Fruit fly (Drosophila melanogaster) whole organism, embryonic: ENCODE measurements around the gene CG6126.

ENCODE experiments used
- Adf1 ChIP-seq: fragments of 200-800 bp; sonication (Bioruptor generic); IDR thresholded peaks from 2 replicates; pipeline ENCODE4 v1.3.6; 2022; ENCODE audit warnings: missing biosample characterization, missing genetic modification characterization
- CG10654 ChIP-seq: fragments of 200-800 bp; sonication (Bioruptor generic); optimal IDR thresholded peaks from 2 replicates; lab custom pipeline; 2016; ENCODE audit warnings: missing biosample characterization, missing genetic modification characterization
- CG12071 ChIP-seq: fragments of 200-800 bp; sonication (Bioruptor generic); optimal IDR thresholded peaks from 3 replicates; lab custom pipeline; 2018; ENCODE audit warnings: missing biosample characterization, mild to moderate bottlenecking, missing genetic modification characterization
- CG12391 ChIP-seq: fragments of 200-800 bp; sonication (Bioruptor generic); optimal IDR thresholded peaks from 3 replicates; lab custom pipeline; 2018; ENCODE audit warnings: missing biosample characterization, mild to moderate bottlenecking, missing genetic modification characterization, moderate library complexity
- CG13296 ChIP-seq: fragments of 200-800 bp; sonication (Bioruptor generic); optimal IDR thresholded peaks from 3 replicates; lab custom pipeline; 2018; ENCODE audit warnings: missing biosample characterization, mild to moderate bottlenecking, missing genetic modification characterization
- CG17802 ChIP-seq: fragments of 200-800 bp; sonication (Bioruptor generic); optimal IDR thresholded peaks from 2 replicates; lab custom pipeline; 2018; ENCODE audit warnings: missing biosample characterization, mild to moderate bottlenecking, missing genetic modification characterization, moderate library complexity
- CG18619 ChIP-seq: fragments of 200-800 bp; sonication (Bioruptor generic); optimal IDR thresholded peaks from 3 replicates; lab custom pipeline; 2017; ENCODE audit warnings: missing biosample characterization, mild to moderate bottlenecking, missing genetic modification characterization
- CG2202 ChIP-seq: fragments of 200-800 bp; sonication (Bioruptor generic); optimal IDR thresholded peaks from 2 replicates; lab custom pipeline; 2018; ENCODE audit warnings: missing biosample characterization, mild to moderate bottlenecking, missing genetic modification characterization
- CG2875 ChIP-seq: fragments of 200-800 bp; sonication (Bioruptor generic); optimal IDR thresholded peaks from 2 replicates; lab custom pipeline; 2017; ENCODE audit warnings: missing biosample characterization, mild to moderate bottlenecking, missing genetic modification characterization, missing genetic modification reagents
- CG4282 ChIP-seq: fragments of 200-800 bp; sonication (Bioruptor generic); optimal IDR thresholded peaks from 2 replicates; lab custom pipeline; 2016; ENCODE audit warnings: missing biosample characterization, missing genetic modification characterization
- CG4730 ChIP-seq: fragments of 200-800 bp; sonication (Bioruptor generic); IDR thresholded peaks from 2 replicates; pipeline ENCODE4 v1.3.6; 2022; ENCODE audit warnings: missing biosample characterization, missing genetic modification characterization
- CG6813 ChIP-seq: fragments of 200-800 bp; sonication (Bioruptor generic); optimal IDR thresholded peaks from 2 replicates; lab custom pipeline; 2017; ENCODE audit warnings: missing biosample characterization, missing genetic modification characterization, mild to moderate bottlenecking, moderate library complexity, missing genetic modification reagents
- CG9932 ChIP-seq: fragments of 200-800 bp; sonication (Bioruptor generic); IDR thresholded peaks from 2 replicates; pipeline ENCODE4 v1.3.6; 2022; ENCODE audit warnings: missing biosample characterization, missing genetic modification characterization
- Dfd ChIP-seq, 2 experiments: fragments of >200 bp; optimal IDR thresholded peaks; 2 replicates each; lab custom pipeline; 2017; ENCODE audit warnings: missing biosample characterization in 2 of 2, missing genetic modification characterization in 2 of 2
- Drgx ChIP-seq: fragments of 200-800 bp; sonication (Bioruptor generic); IDR thresholded peaks from 2 replicates; pipeline ENCODE4 v1.3.6; 2022; ENCODE audit warnings: missing biosample characterization, missing genetic modification characterization
- Eip74EF ChIP-seq, 2 experiments: fragments of 200-800 bp in 1 of 2; fragments of >200 bp in 1 of 2; sonication (Bioruptor generic) in 1 of 2; optimal IDR thresholded peaks; 2 replicates each; lab custom pipeline; 2017 to 2019; ENCODE audit warnings: missing biosample characterization in 2 of 2, missing genetic modification characterization in 2 of 2, mild to moderate bottlenecking in 1 of 2, moderate library complexity in 1 of 2
- Fer1 ChIP-seq: fragments of 200-800 bp; sonication (Bioruptor generic); optimal IDR thresholded peaks from 2 replicates; lab custom pipeline; 2017; ENCODE audit warnings: missing biosample characterization, mild to moderate bottlenecking, missing genetic modification characterization
- Gsc ChIP-seq: fragments of 200-800 bp; sonication (Bioruptor generic); IDR thresholded peaks from 2 replicates; pipeline ENCODE4 v1.3.6; 2022; ENCODE audit warnings: missing biosample characterization, missing genetic modification characterization
- HmgZ ChIP-seq: fragments of 200-800 bp; sonication (Bioruptor generic); optimal IDR thresholded peaks from 2 replicates; lab custom pipeline; 2018; ENCODE audit warnings: missing biosample characterization, mild to moderate bottlenecking, missing genetic modification characterization
- Kr ChIP-seq: fragments of 200-800 bp; sonication (Bioruptor generic); optimal IDR thresholded peaks from 2 replicates; lab custom pipeline; 2017; ENCODE audit warnings: missing biosample characterization, mild to moderate bottlenecking, missing genetic modification characterization
- Lpt ChIP-seq: fragments of >200 bp; optimal IDR thresholded peaks from 2 replicates; lab custom pipeline; 2018; ENCODE audit warnings: missing biosample characterization, missing genetic modification characterization
- Mes4 ChIP-seq: fragments of 200-800 bp; sonication (Bioruptor generic); optimal IDR thresholded peaks from 2 replicates; lab custom pipeline; 2016; ENCODE audit warnings: missing biosample characterization, missing genetic modification characterization
- NfI ChIP-seq: fragments of 200-800 bp; sonication (Bioruptor generic); optimal IDR thresholded peaks from 3 replicates; lab custom pipeline; 2018; ENCODE audit warnings: missing biosample characterization, mild to moderate bottlenecking, missing genetic modification characterization, moderate library complexity
- Ravus ChIP-seq: fragments of 200-800 bp; sonication (Bioruptor generic); IDR thresholded peaks from 2 replicates; pipeline ENCODE4 v1.3.6; 2022; ENCODE audit warnings: missing biosample characterization, missing genetic modification characterization
- Rfx ChIP-seq: fragments of 200-800 bp; sonication (Bioruptor generic); IDR thresholded peaks from 2 replicates; pipeline ENCODE4 v1.3.6; 2022; ENCODE audit warnings: missing biosample characterization, missing genetic modification characterization
- Sox102F ChIP-seq: fragments of 200-800 bp; sonication (Bioruptor generic); optimal IDR thresholded peaks from 2 replicates; lab custom pipeline; 2018; ENCODE audit warnings: missing biosample characterization, mild to moderate bottlenecking, missing genetic modification characterization, moderate library complexity
- Spps ChIP-seq: fragments of 200-800 bp; sonication (Bioruptor generic); optimal IDR thresholded peaks from 2 replicates; lab custom pipeline; 2018; ENCODE audit warnings: missing biosample characterization, mild to moderate bottlenecking, missing genetic modification characterization
- TFAM ChIP-seq: fragments of 200-800 bp; sonication (Bioruptor generic); optimal IDR thresholded peaks from 2 replicates; lab custom pipeline; 2017; ENCODE audit warnings: missing biosample characterization, missing genetic modification characterization, inconsistent platforms
- Taf1 ChIP-seq: fragments of 200-800 bp; sonication (Bioruptor generic); IDR thresholded peaks from 2 replicates; pipeline ENCODE4 v1.3.6; 2022; ENCODE audit warnings: missing biosample characterization, missing genetic modification characterization
- Vsx1 ChIP-seq: fragments of 200-800 bp; sonication (Bioruptor generic); optimal IDR thresholded peaks from 2 replicates; lab custom pipeline; 2017; ENCODE audit warnings: missing biosample characterization, mild to moderate bottlenecking, missing genetic modification characterization, missing genetic modification reagents
- YL-1 ChIP-seq: fragments of 200-800 bp; sonication (Bioruptor generic); optimal IDR thresholded peaks from 3 replicates; lab custom pipeline; 2017; ENCODE audit warnings: missing biosample characterization, mild to moderate bottlenecking, missing genetic modification characterization
- ac ChIP-seq: fragments of 200-800 bp; sonication (Bioruptor generic); optimal IDR thresholded peaks from 3 replicates; lab custom pipeline; 2017; ENCODE audit warnings: missing biosample characterization, mild to moderate bottlenecking, missing genetic modification characterization
- eve ChIP-seq, 2 experiments: fragments of >200 bp; optimal IDR thresholded peaks; 2 replicates each; lab custom pipeline; 2017; ENCODE audit warnings: missing biosample characterization in 2 of 2, missing genetic modification characterization in 2 of 2
- gro ChIP-seq: fragments of 200-800 bp; sonication (Bioruptor generic); optimal IDR thresholded peaks from 2 replicates; lab custom pipeline; 2016; ENCODE audit warnings: missing biosample characterization, missing genetic modification characterization
- hbn ChIP-seq: fragments of 200-800 bp; sonication (Bioruptor generic); IDR thresholded peaks from 2 replicates; pipeline ENCODE4 v1.3.6; 2022; ENCODE audit warnings: missing biosample characterization, missing genetic modification characterization; ENCODE audit not compliant: partially characterized antibody
- her ChIP-seq: fragments of 200-800 bp; sonication (Bioruptor generic); optimal IDR thresholded peaks from 2 replicates; lab custom pipeline; 2016; ENCODE audit warnings: missing biosample characterization, missing genetic modification characterization
- hkb ChIP-seq, 2 experiments: fragments of 200-800 bp in 1 of 2; fragments of >200 bp in 1 of 2; sonication (Bioruptor generic) in 1 of 2; IDR thresholded peaks in 1 of 2; optimal IDR thresholded peaks in 1 of 2; 2 replicates each; pipeline versions ENCODE4 v1.3.6 to Lab custom; 2017 to 2022; ENCODE audit warnings: missing biosample characterization in 1 of 2, missing genetic modification characterization in 1 of 2
- ind ChIP-seq: fragments of 200-800 bp; sonication (Bioruptor generic); optimal IDR thresholded peaks from 3 replicates; lab custom pipeline; 2016; ENCODE audit warnings: missing biosample characterization, missing genetic modification characterization
- lola ChIP-seq, 3 experiments: fragments of >200 bp in 2 of 3; fragments of 200-800 bp in 1 of 3; sonication (Bioruptor generic) in 1 of 3; optimal IDR thresholded peaks; 2 replicates each; lab custom pipeline; 2017 to 2019; ENCODE audit warnings: missing biosample characterization in 3 of 3, missing genetic modification characterization in 3 of 3, mild to moderate bottlenecking in 1 of 3, moderate library complexity in 1 of 3
- nerfin-1 ChIP-seq: fragments of 200-800 bp; sonication (Bioruptor generic); optimal IDR thresholded peaks from 3 replicates; lab custom pipeline; 2019; ENCODE audit warnings: missing biosample characterization, mild to moderate bottlenecking, missing genetic modification characterization, moderate library complexity
- seq ChIP-seq: fragments of 200-800 bp; sonication (Bioruptor generic); IDR thresholded peaks from 2 replicates; pipeline ENCODE4 v1.3.6; 2022; ENCODE audit warnings: missing biosample characterization, missing genetic modification characterization
- sisA ChIP-seq: fragments of 200-800 bp; sonication (Bioruptor generic); IDR thresholded peaks from 2 replicates; pipeline ENCODE4 v1.3.6; 2022; ENCODE audit warnings: missing biosample characterization, missing genetic modification characterization
- sob ChIP-seq: fragments of 200-800 bp; sonication (Bioruptor generic); IDR thresholded peaks from 2 replicates; pipeline ENCODE4 v1.3.6; 2022; ENCODE audit warnings: missing biosample characterization, missing genetic modification characterization
- sug ChIP-seq: fragments of 200-800 bp; optimal IDR thresholded peaks from 2 replicates; lab custom pipeline; 2019; ENCODE audit warnings: missing biosample characterization, mild to moderate bottlenecking, missing genetic modification characterization, moderate library complexity
- tap ChIP-seq: fragments of 200-800 bp; optimal IDR thresholded peaks from 3 replicates; lab custom pipeline; 2019; ENCODE audit warnings: missing biosample characterization, mild to moderate bottlenecking, missing genetic modification characterization, moderate library complexity
- trem ChIP-seq: fragments of 200-800 bp; optimal IDR thresholded peaks from 3 replicates; lab custom pipeline; 2019; ENCODE audit warnings: missing biosample characterization, mild to moderate bottlenecking, missing genetic modification characterization, moderate library complexity
- unc-4 ChIP-seq: fragments of 200-800 bp; sonication (Bioruptor generic); IDR thresholded peaks from 2 replicates; pipeline ENCODE4 v1.3.6; 2022; ENCODE audit warnings: missing biosample characterization, missing genetic modification characterization; ENCODE audit not compliant: partially characterized antibody
- vnd ChIP-seq: fragments of 200-800 bp; sonication (Bioruptor generic); IDR thresholded peaks from 3 replicates; pipeline ENCODE4 v1.3.6; 2022; ENCODE audit warnings: missing biosample characterization, missing genetic modification characterization; ENCODE audit not compliant: partially characterized antibody
- yki ChIP-seq: fragments of >200 bp; optimal IDR thresholded peaks from 3 replicates; lab custom pipeline; 2018

The CG6126 gene

DNA sequence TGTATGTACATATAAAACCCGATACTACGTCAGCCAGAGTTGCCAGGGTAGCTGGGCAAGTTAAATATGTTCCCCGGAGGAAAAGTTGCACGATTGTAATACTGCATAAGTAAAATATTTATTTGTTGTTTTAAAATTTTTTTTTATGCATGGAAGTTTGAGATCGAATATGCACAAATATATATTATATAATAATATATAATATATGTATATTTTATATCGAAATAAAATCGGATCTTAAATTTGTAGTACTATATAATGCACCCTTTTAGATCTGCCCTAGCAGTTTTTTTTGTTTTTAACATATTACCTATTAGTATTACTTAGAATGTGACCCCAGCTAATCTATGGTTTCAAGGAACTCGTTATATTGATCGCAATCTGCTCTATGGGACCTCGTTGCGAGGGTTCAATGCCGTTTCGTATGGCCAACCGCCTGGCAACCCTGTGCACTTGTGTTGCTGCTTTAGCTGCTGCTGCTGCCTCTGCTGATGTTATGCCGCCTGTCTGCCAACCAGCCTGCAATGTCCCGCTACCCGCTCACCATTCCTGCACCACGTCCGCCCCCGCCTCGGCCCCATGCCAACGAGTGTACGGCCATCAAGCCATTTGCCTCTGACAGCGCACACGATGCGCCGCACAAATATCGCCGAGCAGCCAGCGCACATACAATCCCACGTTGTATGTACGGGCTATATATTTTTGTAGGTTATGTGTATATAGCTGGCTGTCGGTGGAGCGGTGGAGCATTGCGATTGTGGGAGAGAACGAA is 33.2 kb upstream of the CG6126 start (continued):
- TF ChIP-seq ac (GFP tag; lab: Kevin White, UChicago) (peak; percentile 79), Ravus (GFP tag; lab: Robert Waterston, UW) (no peak), yki (lab: Kevin White, UChicago) (no peak), hbn (GFP tag; lab: Robert Waterston, UW) (no peak), seq (GFP tag; lab: Robert Waterston, UW) (no peak), Mes4 (GFP tag; lab: Kevin White, UChicago) (peak; percentile 32), gro (GFP tag; lab: Kevin White, UChicago) (peak; percentile 78), Adf1 (GFP tag; lab: Robert Waterston, UW) (no peak), CG6813 (peak; percentile 89), unc-4 (GFP tag; lab: Robert Waterston, UW) (no peak), eve (GFP tag; optimal IDR thresholded peaks at IDR 0.05; lab: Kevin White, UChicago) (no peak), Rfx (GFP tag; lab: Robert Waterston, UW) (no peak), YL-1 (GFP tag; lab: Kevin White, UChicago) (peak; percentile 97), Lpt (GFP tag; lab: Kevin White, UChicago) (peak; percentile 91), NfI (peak; percentile 92), hkb (optimal IDR thresholded peaks at IDR 0.05; lab: Kevin White, UChicago) (no peak), hkb (GFP tag; IDR thresholded peaks at IDR 0.05; lab: Robert Waterston, UW) (no peak), lola (GFP tag; optimal IDR thresholded peaks at IDR 0.05; lab: Kevin White, UChicago) (peak in 1 of 3 experiments; percentile 98), CG17802 (peak; percentile 38), TFAM (GFP tag; lab: Kevin White, UChicago) (no peak), tap (tag; lab: Kevin White, UChicago) (peak; percentile 60), CG10654 (GFP tag; lab: Kevin White, UChicago) (peak; percentile 79), CG4730 (GFP tag; lab: Robert Waterston, UW) (no peak), Eip74EF (GFP tag; optimal IDR thresholded peaks at IDR 0.05; lab: Kevin White, UChicago) (peak in 1 of 2 experiments; percentile 89), Kr (peak; percentile 7), CG12071 (peak; percentile 18), CG12391 (tag; lab: Kevin White, UChicago) (peak; percentile 96), sob (GFP tag; lab: Robert Waterston, UW) (no peak), CG2202 (tag; lab: Kevin White, UChicago) (peak; percentile 76), HmgZ (tag; lab: Kevin White, UChicago) (no peak), Drgx (GFP tag; lab: Robert Waterston, UW) (no peak), Dfd (GFP tag; optimal IDR thresholded peaks at IDR 0.05; lab: Kevin White, UChicago) (peak in 1 of 2 experiments; percentile 41), sisA (GFP tag; lab: Robert Waterston, UW) (no peak), Vsx1 (GFP tag; lab: Kevin White, UChicago) (peak; percentile 87), Fer1 (peak; percentile 79), vnd (no peak), CG4282 (GFP tag; lab: Kevin White, UChicago) (peak; percentile 37), CG13296 (GFP tag; lab: Kevin White, UChicago) (peak; percentile 94), Sox102F (GFP tag; lab: Kevin White, UChicago) (peak; percentile 92), trem (tag; lab: Kevin White, UChicago) (peak; percentile 77), CG9932 (GFP tag; lab: Robert Waterston, UW) (no peak), nerfin-1 (tag; lab: Kevin White, UChicago) (peak; percentile 86), Gsc (GFP tag; lab: Robert Waterston, UW) (no peak), Spps (tag; lab: Kevin White, UChicago) (peak; percentile 79), her (GFP tag; lab: Kevin White, UChicago) (no peak), sug (peak; percentile 58), CG18619 (GFP tag; lab: Kevin White, UChicago) (peak; percentile 97), ind (GFP tag; lab: Kevin White, UChicago) (peak; percentile 82), Taf1 (GFP tag; lab: Robert Waterston, UW) (no peak), CG2875 (GFP tag; lab: Kevin White, UChicago) (peak; percentile 90)
